Fruit fly (Drosophila melanogaster): ENCODE measurements around the gene CG42557.

- TF ChIP-seq CG12605 (GFP tag; IDR thresholded peaks at IDR 0.05) (no peak), CG8301 (tag; optimal IDR thresholded peaks at IDR 0.05) (no peak), Pif1B (GFP tag; optimal IDR thresholded peaks at IDR 0.05) (no peak), EcR (GFP tag; optimal IDR thresholded peaks at IDR 0.05) (no peak), CG4496 (GFP tag; IDR thresholded peaks at IDR 0.05) (no peak)
Observed at dm6 chr3R:29899635-29900034, 33.5 kb upstream of the CG42557 start.

Measured in whole organism, pupa.